Worm (Caenorhabditis elegans) whole organism, L4 larva: ENCODE results near the gene nspc-18.
A peak's percentile ranks its signal among the peaks of the same experiment; 100 is the strongest.

Source experiments
- F10B5.3 ChIP-seq: sonication (generic microtip); optimal IDR thresholded peaks from 2 replicates; lab custom pipeline; 2016; ENCODE audit warnings: mild to moderate bottlenecking, missing genetic modification characterization, missing compliant biosample characterization
- F44E2.7 ChIP-seq: fragments of 200-800 bp; sonication (Bioruptor generic); IDR thresholded peaks from 2 replicates; pipeline ENCODE4 v2.1.2; 2022; ENCODE audit warnings: missing genetic modification characterization, missing compliant biosample characterization
- T20F7.1 ChIP-seq: fragments of 200-800 bp; sonication (Bioruptor generic); optimal IDR thresholded peaks from 2 replicates; lab custom pipeline; 2018; ENCODE audit warnings: mild to moderate bottlenecking, missing genetic modification characterization, missing compliant biosample characterization
- T26A8.4 ChIP-seq: fragments of 200-800 bp; sonication (Bioruptor generic); IDR thresholded peaks from 2 replicates; pipeline ENCODE4 v1.3.6; 2022; ENCODE audit warnings: missing genetic modification characterization, missing compliant biosample characterization
- Y105C5A.15 ChIP-seq: fragments of 200-800 bp; sonication (Bioruptor generic); IDR thresholded peaks from 2 replicates; pipeline ENCODE4 v1.3.6; 2022; ENCODE audit warnings: missing genetic modification characterization, missing compliant biosample characterization
- Y48G9A.11 ChIP-seq: fragments of 200-800 bp; sonication (Bioruptor generic); IDR thresholded peaks from 2 replicates; pipeline ENCODE4 v1.3.6; 2022; ENCODE audit warnings: missing genetic modification reagents, missing genetic modification characterization, missing compliant biosample characterization
- Y5F2A.4 ChIP-seq: fragments of 200-800 bp; sonication (Bioruptor generic); optimal IDR thresholded peaks from 2 replicates; lab custom pipeline; 2018; ENCODE audit warnings: mild to moderate bottlenecking, missing genetic modification characterization, missing compliant biosample characterization
- Y75B8A.6 ChIP-seq: fragments of 200-800 bp; sonication (Bioruptor generic); IDR thresholded peaks from 2 replicates; pipeline ENCODE4 v1.3.6; 2022; ENCODE audit warnings: missing genetic modification reagents, missing genetic modification characterization, missing compliant biosample characterization
- aly-2 ChIP-seq: sonication (generic microtip); optimal IDR thresholded peaks from 2 replicates; lab custom pipeline; 2018; ENCODE audit warnings: missing biosample characterization, missing genetic modification characterization
- attf-4 ChIP-seq: sonication (generic microtip); optimal IDR thresholded peaks from 3 replicates; lab custom pipeline; 2017; ENCODE audit warnings: missing biosample characterization, missing genetic modification characterization
- ceh-44 ChIP-seq: fragments of 200-800 bp; sonication (Bioruptor generic); IDR thresholded peaks from 2 replicates; pipeline ENCODE4 v1.3.6; 2022; ENCODE audit warnings: missing genetic modification reagents, missing genetic modification characterization, missing compliant biosample characterization
- ceh-62 ChIP-seq: sonication (generic microtip); optimal IDR thresholded peaks from 2 replicates; lab custom pipeline; 2017; ENCODE audit warnings: missing biosample characterization, missing genetic modification characterization
- ctbp-1 ChIP-seq: fragments of 200-800 bp; sonication (Bioruptor generic); IDR thresholded peaks from 2 replicates; pipeline ENCODE4 v1.3.6; 2022; ENCODE audit warnings: missing genetic modification reagents, missing genetic modification characterization, missing compliant biosample characterization
- daf-12 ChIP-seq: fragments of 150-350 bp; optimal IDR thresholded peaks from 2 replicates; lab custom pipeline; 2014; ENCODE audit warnings: missing biosample characterization, missing genetic modification reagents, missing genetic modification characterization
- daf-19 ChIP-seq: fragments of 200-800 bp; sonication (Bioruptor generic); conservative IDR thresholded peaks from 2 replicates; pipeline ENCODE4 v1.3.6; 2022; ENCODE audit warnings: missing genetic modification characterization, missing compliant biosample characterization
- daf-8 ChIP-seq: fragments of 200-800 bp; sonication (Bioruptor generic); IDR thresholded peaks from 2 replicates; pipeline ENCODE4 v1.3.6; 2022; ENCODE audit warnings: missing genetic modification characterization, missing compliant biosample characterization
- dpl-1 ChIP-seq: fragments of 150-350 bp; optimal IDR thresholded peaks from 2 replicates; lab custom pipeline; 2014; ENCODE audit warnings: missing biosample characterization, missing genetic modification reagents, missing genetic modification characterization
- dve-1 ChIP-seq: sonication (generic microtip); optimal IDR thresholded peaks from 2 replicates; lab custom pipeline; 2017; ENCODE audit warnings: antibody characterized with exemption, mild to moderate bottlenecking, missing genetic modification characterization, missing compliant biosample characterization; ENCODE audit not compliant: insufficient read depth
- egl-27 ChIP-seq: sonication (generic microtip); optimal IDR thresholded peaks from 3 replicates; lab custom pipeline; 2017; ENCODE audit warnings: missing biosample characterization, missing genetic modification reagents, missing genetic modification characterization
- egl-43 ChIP-seq: fragments of 200-800 bp; sonication (Bioruptor generic); IDR thresholded peaks from 2 replicates; pipeline ENCODE4 v1.3.6; 2022; ENCODE audit warnings: missing genetic modification reagents, missing genetic modification characterization, missing compliant biosample characterization
- fkh-10 ChIP-seq: fragments of 150-350 bp; optimal IDR thresholded peaks from 2 replicates; lab custom pipeline; 2014; ENCODE audit warnings: missing biosample characterization, missing genetic modification reagents, missing genetic modification characterization
- fos-1 ChIP-seq: fragments of 150-350 bp; optimal IDR thresholded peaks from 2 replicates; lab custom pipeline; 2014; ENCODE audit warnings: missing biosample characterization, missing genetic modification characterization
- hlh-11 ChIP-seq: fragments of 200-800 bp; sonication (Bioruptor generic); optimal IDR thresholded peaks from 2 replicates; lab custom pipeline; 2018; ENCODE audit warnings: mild to moderate bottlenecking, missing genetic modification characterization, missing compliant biosample characterization
- hlh-30 ChIP-seq: sonication (generic microtip); optimal IDR thresholded peaks from 2 replicates; lab custom pipeline; 2017; ENCODE audit warnings: antibody characterized with exemption, mild to moderate bottlenecking, missing genetic modification characterization, missing compliant biosample characterization; ENCODE audit not compliant: insufficient read depth
- hmg-1.1 ChIP-seq: fragments of 200-800 bp; sonication (Bioruptor generic); IDR thresholded peaks from 2 replicates; pipeline ENCODE4 v1.3.6; 2022; ENCODE audit warnings: missing genetic modification reagents, missing genetic modification characterization, missing compliant biosample characterization
- jun-1 ChIP-seq: fragments of 150-350 bp; optimal IDR thresholded peaks from 2 replicates; lab custom pipeline; 2014; ENCODE audit warnings: missing biosample characterization, missing genetic modification reagents, missing genetic modification characterization
- lin-13 ChIP-seq: fragments of 150-350 bp; optimal IDR thresholded peaks from 2 replicates; lab custom pipeline; 2014; ENCODE audit warnings: missing biosample characterization, missing genetic modification reagents, missing genetic modification characterization
- lin-29 ChIP-seq: fragments of 200-800 bp; sonication (Bioruptor generic); IDR thresholded peaks from 2 replicates; pipeline ENCODE4 v1.3.6; 2022; ENCODE audit warnings: missing genetic modification reagents, missing genetic modification characterization, missing compliant biosample characterization
- lin-38 ChIP-seq: fragments of 200-800 bp; sonication (Bioruptor generic); IDR thresholded peaks from 2 replicates; pipeline ENCODE4 v1.3.6; 2022; ENCODE audit warnings: missing genetic modification reagents, missing genetic modification characterization, missing compliant biosample characterization
- lin-39 ChIP-seq: fragments of 150-350 bp; optimal IDR thresholded peaks from 2 replicates; lab custom pipeline; 2014; ENCODE audit warnings: missing biosample characterization, missing genetic modification reagents, missing genetic modification characterization
- madf-5 ChIP-seq, 2 experiments: fragments of 200-800 bp; sonication (Bioruptor generic); IDR thresholded peaks; 2 replicates each; pipeline ENCODE4 v1.3.6; 2022; ENCODE audit warnings: missing compliant biosample characterization in 2 of 2, missing genetic modification characterization in 2 of 2
- mdl-1 ChIP-seq, 2 experiments: fragments of 150-350 bp in 1 of 2; sonication (generic microtip) in 1 of 2; optimal IDR thresholded peaks; 2 replicates each; lab custom pipeline; 2014 to 2017; ENCODE audit warnings: missing biosample characterization in 2 of 2, missing genetic modification characterization in 2 of 2
- mep-1 ChIP-seq: fragments of 150-350 bp; sonication (generic microtip); optimal IDR thresholded peaks from 3 replicates; lab custom pipeline; 2014; ENCODE audit warnings: missing biosample characterization, missing genetic modification characterization
- mxl-3 ChIP-seq: fragments of 200-800 bp; sonication (Bioruptor generic); optimal IDR thresholded peaks from 2 replicates; lab custom pipeline; 2018; ENCODE audit warnings: mild to moderate bottlenecking, missing genetic modification characterization, missing compliant biosample characterization
- nhr-102 ChIP-seq: sonication (generic microtip); optimal IDR thresholded peaks from 2 replicates; lab custom pipeline; 2016; ENCODE audit warnings: mild to moderate bottlenecking, missing genetic modification characterization, moderate library complexity, missing compliant biosample characterization
- nhr-11 ChIP-seq: fragments of 150-350 bp; optimal IDR thresholded peaks from 2 replicates; lab custom pipeline; 2014; ENCODE audit warnings: missing biosample characterization, missing genetic modification characterization
- nhr-28 ChIP-seq: fragments of 150-350 bp; optimal IDR thresholded peaks from 2 replicates; lab custom pipeline; 2014; ENCODE audit warnings: missing biosample characterization, missing genetic modification characterization
- nhr-76 ChIP-seq: fragments of 150-350 bp; optimal IDR thresholded peaks from 2 replicates; lab custom pipeline; 2014; ENCODE audit warnings: missing biosample characterization, missing genetic modification characterization
- nhr-77 ChIP-seq: fragments of 150-350 bp; optimal IDR thresholded peaks from 2 replicates; lab custom pipeline; 2014; ENCODE audit warnings: missing biosample characterization, missing genetic modification characterization
- set-16 ChIP-seq: fragments of 200-800 bp; sonication (Bioruptor generic); IDR thresholded peaks from 2 replicates; pipeline ENCODE4 v1.3.6; 2022; ENCODE audit warnings: missing genetic modification reagents, missing genetic modification characterization, missing compliant biosample characterization
- snpc-1.2 ChIP-seq: fragments of 200-800 bp; sonication (Bioruptor generic); IDR thresholded peaks from 2 replicates; pipeline ENCODE4 v1.3.6; 2022; ENCODE audit warnings: missing genetic modification reagents, missing genetic modification characterization, missing compliant biosample characterization
- spr-1 ChIP-seq: sonication (generic microtip); optimal IDR thresholded peaks from 2 replicates; lab custom pipeline; 2016; ENCODE audit warnings: mild to moderate bottlenecking, missing genetic modification characterization, missing compliant biosample characterization
- spr-3 ChIP-seq: fragments of 200-800 bp; sonication (Bioruptor generic); optimal IDR thresholded peaks from 2 replicates; lab custom pipeline; 2018; ENCODE audit warnings: mild to moderate bottlenecking, missing genetic modification characterization, missing compliant biosample characterization
- tag-97 ChIP-seq: fragments of 200-800 bp; sonication (Bioruptor generic); IDR thresholded peaks from 2 replicates; pipeline ENCODE4 v1.3.6; 2022; ENCODE audit warnings: missing genetic modification characterization, missing compliant biosample characterization
- unc-130 ChIP-seq: sonication (generic microtip); optimal IDR thresholded peaks from 2 replicates; lab custom pipeline; 2016; ENCODE audit warnings: missing genetic modification reagents, missing genetic modification characterization, missing compliant biosample characterization
- unc-62 ChIP-seq, 3 experiments: fragments of 150-350 bp in 1 of 3; sonication (generic microtip); optimal IDR thresholded peaks in 2 of 3; peaks in 1 of 3; 1 replicate in 1 of 3; 2 replicates in 2 of 3; lab custom pipeline; 2014 to 2017; ENCODE audit warnings: missing biosample characterization in 3 of 3, missing genetic modification characterization in 3 of 3, missing genetic modification reagents in 3 of 3, missing genotype in 1 of 3
- vab-7 ChIP-seq: fragments of 200-800 bp; sonication (Bioruptor generic); IDR thresholded peaks from 2 replicates; pipeline ENCODE4 v1.3.6; 2022; ENCODE audit warnings: missing genetic modification reagents, missing genetic modification characterization, missing compliant biosample characterization
- zag-1 ChIP-seq: fragments of 150-350 bp; optimal IDR thresholded peaks from 2 replicates; lab custom pipeline; 2014; ENCODE audit warnings: missing biosample characterization, missing genetic modification characterization
- zfp-2 ChIP-seq: sonication (generic microtip); optimal IDR thresholded peaks from 2 replicates; lab custom pipeline; 2016; ENCODE audit warnings: mild to moderate bottlenecking, missing genetic modification characterization, missing compliant biosample characterization
- ztf-11 ChIP-seq: fragments of 150-350 bp; optimal IDR thresholded peaks from 2 replicates; lab custom pipeline; 2014; ENCODE audit warnings: missing biosample characterization, missing genetic modification characterization

The nspc-18 gene

ce11 chrX:14490486-14490885 lies 37.0 kb downstream of the nspc-18 start:
- TF ChIP-seq egl-43 (peak; percentile 55; the same call in 1 of the 2 replicates), daf-8 (GFP tag; lab: Robert Waterston, UW) (no peak), madf-5 (GFP tag; IDR thresholded peaks at IDR 0.05; lab: Robert Waterston, UW) (0 out of 4 replicates have a peak, but pooled peaks of 1 of the 2 experiments have one; percentile 21), set-16 (peak; percentile 96)

- peak; percentile 81 for TF ChIP-seq dve-1 (tag; lab: Kevin White, UChicago)
- no peak for TF ChIP-seq F44E2.7 (GFP tag; lab: Robert Waterston, UW)
- no peak for TF ChIP-seq spr-3 (GFP tag; lab: Kevin White, UChicago)
- no peak for TF ChIP-seq tag-97
- no peak for TF ChIP-seq fos-1 (tag; lab: Kevin White, UChicago)
- TF ChIP-seq F10B5.3 (tag; lab: Kevin White, UChicago): no peak
- TF ChIP-seq unc-62 (GFP tag; optimal IDR thresholded peaks at IDR 0.05 in 1 of 2; lab: Kevin White, UChicago): no peak
- no peak for TF ChIP-seq unc-62 (tag; optimal IDR thresholded peaks at IDR 0.05; lab: Kevin White, UChicago)
- TF ChIP-seq Y48G9A.11: no peak
- TF ChIP-seq zfp-2 (tag; lab: Kevin White, UChicago): no peak
- TF ChIP-seq jun-1 (tag; lab: Kevin White, UChicago): no peak
- peak; percentile 45 for TF ChIP-seq dpl-1 (GFP tag; lab: Kevin White, UChicago)
- TF ChIP-seq set-16: no peak
- no peak for TF ChIP-seq unc-130 (GFP tag; lab: Kevin White, UChicago)
- TF ChIP-seq nhr-76 (tag; lab: Kevin White, UChicago): no peak
- TF ChIP-seq lin-29 (GFP tag; lab: Robert Waterston, UW): no peak
- peak; percentile 79 for TF ChIP-seq hmg-1.1 (GFP tag; lab: Robert Waterston, UW)
- TF ChIP-seq spr-1 (tag; lab: Kevin White, UChicago): peak; percentile 39
- TF ChIP-seq fkh-10 (GFP tag; lab: Kevin White, UChicago): peak; percentile 6
- no peak for TF ChIP-seq lin-38 (GFP tag; lab: Robert Waterston, UW)
- TF ChIP-seq ztf-11 (tag; lab: Kevin White, UChicago): no peak
- no peak for TF ChIP-seq daf-19
- TF ChIP-seq T20F7.1 (GFP tag; lab: Kevin White, UChicago): no peak
- TF ChIP-seq vab-7 (GFP tag; lab: Robert Waterston, UW): 0 out of 2 replicates have a peak, but pooled peaks have one; percentile 32
- TF ChIP-seq ceh-44: no peak
- TF ChIP-seq hlh-11 (tag; lab: Kevin White, UChicago): peak; percentile 70
- TF ChIP-seq nhr-102 (tag; lab: Kevin White, UChicago): peak; percentile 45
- TF ChIP-seq Y105C5A.15: no peak
- TF ChIP-seq mep-1 (tag; lab: Kevin White, UChicago): peak; percentile 83
- TF ChIP-seq daf-12 (tag; lab: Kevin White, UChicago): no peak
- TF ChIP-seq egl-27 (tag; lab: Kevin White, UChicago): no peak
- peak; percentile 56 for TF ChIP-seq mxl-3 (GFP tag; lab: Kevin White, UChicago)
- TF ChIP-seq lin-13: peak; percentile 25
- peak in 1 of 2 experiments; percentile 32 for TF ChIP-seq mdl-1 (tag; optimal IDR thresholded peaks at IDR 0.05; lab: Kevin White, UChicago)
- TF ChIP-seq Y75B8A.6 (GFP tag; lab: Robert Waterston, UW): no peak
- TF ChIP-seq lin-39 (tag; lab: Kevin White, UChicago): no peak
- peak; percentile 54 for TF ChIP-seq T26A8.4 (GFP tag; lab: Robert Waterston, UW)
- no peak for TF ChIP-seq zag-1 (tag; lab: Kevin White, UChicago)
- no peak for TF ChIP-seq aly-2 (tag; lab: Kevin White, UChicago)
- peak; percentile 48 for TF ChIP-seq nhr-11 (tag; lab: Kevin White, UChicago)
- no peak for TF ChIP-seq ceh-62 (tag; lab: Kevin White, UChicago)
- peak; percentile 62; the same call in 1 of the 2 replicates for TF ChIP-seq ctbp-1
- no peak for TF ChIP-seq attf-4 (tag; lab: Kevin White, UChicago)
- peak; percentile 56 for TF ChIP-seq nhr-28 (tag; lab: Kevin White, UChicago)
- TF ChIP-seq snpc-1.2 (GFP tag; lab: Robert Waterston, UW): no peak
- peak; percentile 71 for TF ChIP-seq hlh-30 (tag; lab: Kevin White, UChicago)
- peak; percentile 63 for TF ChIP-seq nhr-77 (tag; lab: Kevin White, UChicago)
- no peak for TF ChIP-seq Y5F2A.4 (GFP tag; lab: Kevin White, UChicago)
Observed at ce11 chrX:14489945-14490344, 37.5 kb downstream of the nspc-18 start, which contains the start of gene his-24. Gene his-24, plus strand, starts transcription at chrX:14490094.
